Worm (Caenorhabditis elegans): ENCODE measurements around the gene nol-10.

DNA sequence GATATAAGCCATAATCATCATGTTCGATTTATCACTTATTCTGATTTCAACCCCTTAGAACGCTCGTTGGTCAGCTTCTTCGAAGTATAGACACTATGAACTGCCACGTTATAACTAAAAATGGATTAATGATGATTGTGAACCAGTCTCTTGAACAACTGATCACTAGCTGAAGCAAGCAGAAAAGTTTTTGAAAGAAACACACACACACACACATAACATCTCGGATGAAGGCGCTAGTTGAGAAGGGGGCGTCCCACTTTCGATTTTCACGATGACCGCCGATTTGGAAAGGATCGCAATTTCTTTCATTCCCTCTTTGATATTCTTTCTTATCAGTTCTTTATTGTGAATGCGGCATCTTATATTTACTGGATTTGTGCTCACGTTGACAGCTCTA lies 11.8 kb upstream of the nol-10 start, which contains the start of gene clec-180:
- TF ChIP-seq skn-1 (tag; optimal IDR thresholded peaks at IDR 0.05): no peak
- no peak for TF ChIP-seq gmeb-1 (tag; optimal IDR thresholded peaks at IDR 0.05)
- no peak for TF ChIP-seq mab-5 (tag; optimal IDR thresholded peaks at IDR 0.05)
- no peak for TF ChIP-seq snpc-4 (tag; optimal IDR thresholded peaks at IDR 0.05)
- TF ChIP-seq nhr-6 (tag; optimal IDR thresholded peaks at IDR 0.05): no peak
- TF ChIP-seq fos-1 (tag; optimal IDR thresholded peaks at IDR 0.05): no peak
- no peak for TF ChIP-seq mdl-1 (tag; optimal IDR thresholded peaks at IDR 0.05)
- TF ChIP-seq nhr-11 (tag; optimal IDR thresholded peaks at IDR 0.05): no peak
